Fruit fly (Drosophila melanogaster) whole organism, embryonic: Measurements from ENCODE around the gene CG31792.

Experiments used
- BEAF-32 ChIP-seq: fragments of 200-800 bp; sonication (Bioruptor generic); optimal IDR thresholded peaks from 3 replicates; lab custom pipeline; 2017; ENCODE audit warnings: missing biosample characterization, missing genetic modification characterization, mild to moderate bottlenecking, moderate library complexity, missing genetic modification reagents
- Bgb ChIP-seq: fragments of 200-800 bp; sonication (Bioruptor generic); IDR thresholded peaks from 2 replicates; pipeline ENCODE4 v1.3.6; 2022; ENCODE audit warnings: missing biosample characterization, missing genetic modification characterization; ENCODE audit not compliant: partially characterized antibody
- CG10462 ChIP-seq: fragments of 200-800 bp; sonication (Bioruptor generic); optimal IDR thresholded peaks from 2 replicates; lab custom pipeline; 2016; ENCODE audit warnings: missing biosample characterization, missing genetic modification characterization
- CG10543 ChIP-seq: fragments of 200-800 bp; sonication (Bioruptor generic); optimal IDR thresholded peaks from 3 replicates; lab custom pipeline; 2017; ENCODE audit warnings: missing biosample characterization, mild to moderate bottlenecking, missing genetic modification characterization, moderate library complexity
- CG12071 ChIP-seq: fragments of 200-800 bp; sonication (Bioruptor generic); optimal IDR thresholded peaks from 3 replicates; lab custom pipeline; 2018; ENCODE audit warnings: missing biosample characterization, mild to moderate bottlenecking, missing genetic modification characterization
- CG12236 ChIP-seq: fragments of 200-800 bp; sonication (Bioruptor generic); optimal IDR thresholded peaks from 2 replicates; lab custom pipeline; 2016; ENCODE audit warnings: missing biosample characterization, missing genetic modification characterization
- CG13123 ChIP-seq: fragments of 200-800 bp; sonication (Bioruptor generic); optimal IDR thresholded peaks from 2 replicates; lab custom pipeline; 2016; ENCODE audit warnings: missing biosample characterization, missing genetic modification characterization
- CG15269 ChIP-seq: fragments of 200-800 bp; sonication (Bioruptor generic); optimal IDR thresholded peaks from 2 replicates; lab custom pipeline; 2018; ENCODE audit warnings: missing biosample characterization, mild to moderate bottlenecking, missing genetic modification characterization, moderate library complexity
- CG15696 ChIP-seq: fragments of 200-800 bp; sonication (Bioruptor generic); optimal IDR thresholded peaks from 2 replicates; lab custom pipeline; 2019; ENCODE audit warnings: missing biosample characterization, mild to moderate bottlenecking, missing genetic modification characterization, moderate library complexity
- CG1647 ChIP-seq: fragments of 200-800 bp; sonication (Bioruptor generic); optimal IDR thresholded peaks from 3 replicates; lab custom pipeline; 2016; ENCODE audit warnings: missing biosample characterization, missing genetic modification characterization
- CG18011 ChIP-seq: fragments of 200-800 bp; sonication (Bioruptor generic); optimal IDR thresholded peaks from 2 replicates; lab custom pipeline; 2017; ENCODE audit warnings: missing biosample characterization, missing genetic modification characterization, mild to moderate bottlenecking, moderate library complexity, missing genotype
- CG18619 ChIP-seq: fragments of 200-800 bp; sonication (Bioruptor generic); optimal IDR thresholded peaks from 3 replicates; lab custom pipeline; 2017; ENCODE audit warnings: missing biosample characterization, mild to moderate bottlenecking, missing genetic modification characterization
- CG2129 ChIP-seq: fragments of 200-800 bp; sonication (Bioruptor generic); IDR thresholded peaks from 2 replicates; pipeline ENCODE4 v1.3.6; 2022; ENCODE audit warnings: missing biosample characterization, missing genetic modification characterization; ENCODE audit not compliant: partially characterized antibody
- CG31224 ChIP-seq: fragments of 200-800 bp; sonication (Bioruptor generic); IDR thresholded peaks from 2 replicates; pipeline ENCODE4 v1.3.6; 2022; ENCODE audit warnings: missing biosample characterization, missing genetic modification characterization
- CG31441 ChIP-seq: fragments of 200-800 bp; sonication (Bioruptor generic); IDR thresholded peaks from 2 replicates; pipeline ENCODE4 v1.3.6; 2022; ENCODE audit warnings: missing biosample characterization, missing genetic modification characterization
- CG34224 ChIP-seq: fragments of 200-800 bp; sonication (Bioruptor generic); IDR thresholded peaks from 3 replicates; pipeline ENCODE4 v1.3.6; 2022; ENCODE audit warnings: missing biosample characterization, missing genetic modification characterization; ENCODE audit not compliant: partially characterized antibody
- CG4617 ChIP-seq: fragments of 200-800 bp; sonication (Bioruptor generic); optimal IDR thresholded peaks from 3 replicates; lab custom pipeline; 2016; ENCODE audit warnings: missing biosample characterization, missing genetic modification characterization, borderline replicate concordance
- CG9797 ChIP-seq: fragments of 200-800 bp; sonication (Bioruptor generic); optimal IDR thresholded peaks from 3 replicates; lab custom pipeline; 2018; ENCODE audit warnings: missing biosample characterization, mild to moderate bottlenecking, missing genetic modification characterization
- Gsc ChIP-seq: fragments of 200-800 bp; sonication (Bioruptor generic); IDR thresholded peaks from 2 replicates; pipeline ENCODE4 v1.3.6; 2022; ENCODE audit warnings: missing biosample characterization, missing genetic modification characterization
- HHEX ChIP-seq: fragments of 200-800 bp; sonication (Bioruptor generic); optimal IDR thresholded peaks from 3 replicates; lab custom pipeline; 2017; ENCODE audit warnings: missing biosample characterization, mild to moderate bottlenecking, missing genetic modification characterization, missing genetic modification reagents
- Hey ChIP-seq: fragments of 200-800 bp; sonication (Bioruptor generic); optimal IDR thresholded peaks from 3 replicates; lab custom pipeline; 2018; ENCODE audit warnings: missing biosample characterization, mild to moderate bottlenecking, missing genetic modification characterization
- Nf-YB ChIP-seq: fragments of 200-800 bp; sonication (Bioruptor generic); optimal IDR thresholded peaks from 3 replicates; lab custom pipeline; 2019; ENCODE audit warnings: missing biosample characterization, mild to moderate bottlenecking, missing genetic modification characterization, moderate library complexity
- PHDP ChIP-seq: fragments of 200-800 bp; sonication (Bioruptor generic); optimal IDR thresholded peaks from 3 replicates; lab custom pipeline; 2018; ENCODE audit warnings: missing biosample characterization, mild to moderate bottlenecking, missing genetic modification characterization, moderate library complexity
- Poxn ChIP-seq: fragments of 200-800 bp; sonication (Bioruptor generic); IDR thresholded peaks from 2 replicates; pipeline ENCODE4 v1.3.6; 2022; ENCODE audit warnings: missing biosample characterization, missing genetic modification characterization
- Sox100B ChIP-seq: fragments of 200-800 bp; sonication (Bioruptor generic); optimal IDR thresholded peaks from 3 replicates; lab custom pipeline; 2018; ENCODE audit warnings: missing biosample characterization, mild to moderate bottlenecking, missing genetic modification characterization
- Usf ChIP-seq: fragments of 200-800 bp; sonication (Bioruptor generic); optimal IDR thresholded peaks from 2 replicates; lab custom pipeline; 2017; ENCODE audit warnings: missing genotype, missing biosample characterization, missing genetic modification characterization
- Xbp1 ChIP-seq: fragments of 200-800 bp; sonication (Bioruptor generic); optimal IDR thresholded peaks from 3 replicates; lab custom pipeline; 2016; ENCODE audit warnings: missing biosample characterization, mild to moderate bottlenecking, missing genetic modification characterization
- ase ChIP-seq: fragments of 200-800 bp; sonication (Bioruptor generic); IDR thresholded peaks from 3 replicates; pipeline ENCODE4 v1.3.6; 2022; ENCODE audit warnings: missing biosample characterization, missing genetic modification characterization
- bbx ChIP-seq: fragments of 200-800 bp; sonication (Bioruptor generic); IDR thresholded peaks from 2 replicates; pipeline ENCODE4 v1.3.6; 2022; ENCODE audit warnings: missing biosample characterization, missing genetic modification characterization; ENCODE audit not compliant: partially characterized antibody
- dati ChIP-seq: fragments of 200-800 bp; sonication (Bioruptor generic); IDR thresholded peaks from 2 replicates; pipeline ENCODE4 v1.3.6; 2022; ENCODE audit warnings: missing biosample characterization, missing genetic modification characterization
- dm ChIP-seq: fragments of 200-800 bp; sonication (Bioruptor generic); optimal IDR thresholded peaks from 3 replicates; lab custom pipeline; 2016; ENCODE audit warnings: missing biosample characterization, missing genetic modification characterization
- ewg ChIP-seq: fragments of 200-800 bp; sonication (Bioruptor generic); optimal IDR thresholded peaks from 3 replicates; lab custom pipeline; 2017; ENCODE audit warnings: mild to moderate bottlenecking, missing biosample characterization, missing genetic modification reagents, missing genetic modification characterization
- fd3F ChIP-seq: fragments of 200-800 bp; sonication (Bioruptor generic); optimal IDR thresholded peaks from 2 replicates; lab custom pipeline; 2018; ENCODE audit warnings: missing biosample characterization, mild to moderate bottlenecking, missing genetic modification characterization, moderate library complexity
- gt ChIP-seq: fragments of 200-800 bp; sonication (Bioruptor generic); IDR thresholded peaks from 2 replicates; pipeline ENCODE4 v1.3.6; 2022; ENCODE audit warnings: missing biosample characterization, missing genetic modification characterization
- hkb ChIP-seq, 2 experiments: fragments of 200-800 bp in 1 of 2; fragments of >200 bp in 1 of 2; sonication (Bioruptor generic) in 1 of 2; IDR thresholded peaks in 1 of 2; optimal IDR thresholded peaks in 1 of 2; 2 replicates each; pipeline versions ENCODE4 v1.3.6 to Lab custom; 2017 to 2022; ENCODE audit warnings: missing biosample characterization in 1 of 2, missing genetic modification characterization in 1 of 2
- hth ChIP-seq: fragments of >200 bp; optimal IDR thresholded peaks from 2 replicates; lab custom pipeline; 2017; ENCODE audit warnings: inconsistent platforms
- insv ChIP-seq, 2 experiments: fragments of 200-800 bp; sonication (Bioruptor generic); optimal IDR thresholded peaks; 3 replicates each; lab custom pipeline; 2016 to 2018; ENCODE audit warnings: missing biosample characterization in 2 of 2, missing genetic modification characterization in 2 of 2
- klu ChIP-seq: fragments of 200-800 bp; sonication (Bioruptor generic); IDR thresholded peaks from 2 replicates; pipeline ENCODE4 v1.3.6; 2022; ENCODE audit warnings: missing biosample characterization, missing genetic modification characterization
- odd ChIP-seq: fragments of 200-800 bp; sonication (Bioruptor generic); optimal IDR thresholded peaks from 2 replicates; lab custom pipeline; 2017; ENCODE audit warnings: missing biosample characterization, mild to moderate bottlenecking, missing genetic modification characterization
- org-1 ChIP-seq: fragments of 200-800 bp; sonication (Bioruptor generic); optimal IDR thresholded peaks from 2 replicates; lab custom pipeline; 2017; ENCODE audit warnings: missing biosample characterization, missing genetic modification characterization
- prd ChIP-seq, 3 experiments: fragments of >200 bp in 2 of 3; fragments of 200-800 bp in 1 of 3; sonication (Bioruptor generic) in 1 of 3; optimal IDR thresholded peaks in 2 of 3; IDR thresholded peaks in 1 of 3; 2 replicates in 2 of 3; 3 replicates in 1 of 3; pipeline versions ENCODE4 v1.3.6 to Lab custom; 2017 to 2022; ENCODE audit warnings: missing biosample characterization in 1 of 3, missing genetic modification characterization in 1 of 3
- pzg ChIP-seq: fragments of 200-800 bp; sonication (Bioruptor generic); optimal IDR thresholded peaks from 3 replicates; lab custom pipeline; 2018; ENCODE audit warnings: missing biosample characterization, mild to moderate bottlenecking, missing genetic modification characterization, moderate library complexity
- sc ChIP-seq, 3 experiments: fragments of >200 bp in 2 of 3; fragments of 200-800 bp in 1 of 3; sonication (Bioruptor generic) in 1 of 3; optimal IDR thresholded peaks; 2 replicates in 2 of 3; 3 replicates in 1 of 3; lab custom pipeline; 2017; ENCODE audit warnings: mild to moderate bottlenecking in 1 of 3, missing biosample characterization in 1 of 3, missing genetic modification characterization in 1 of 3, missing genetic modification reagents in 1 of 3
- sim ChIP-seq: fragments of 200-800 bp; sonication (Bioruptor generic); IDR thresholded peaks from 2 replicates; pipeline ENCODE4 v1.3.6; 2022; ENCODE audit warnings: missing biosample characterization, missing genetic modification characterization
- slbo ChIP-seq: fragments of 200-800 bp; sonication (Bioruptor generic); IDR thresholded peaks from 2 replicates; pipeline ENCODE4 v1.3.6; 2022; ENCODE audit warnings: missing biosample characterization, missing genetic modification characterization
- tap ChIP-seq: fragments of 200-800 bp; optimal IDR thresholded peaks from 3 replicates; lab custom pipeline; 2019; ENCODE audit warnings: missing biosample characterization, mild to moderate bottlenecking, missing genetic modification characterization, moderate library complexity
- toy ChIP-seq: fragments of 200-800 bp; sonication (Bioruptor generic); IDR thresholded peaks from 2 replicates; pipeline ENCODE4 v1.3.6; 2022; ENCODE audit warnings: missing biosample characterization, missing genetic modification characterization
- wek ChIP-seq: fragments of 200-800 bp; sonication (Bioruptor generic); optimal IDR thresholded peaks from 3 replicates; lab custom pipeline; 2018; ENCODE audit warnings: missing biosample characterization, mild to moderate bottlenecking, missing genetic modification characterization, moderate library complexity

The CG31792 gene

DNA sequence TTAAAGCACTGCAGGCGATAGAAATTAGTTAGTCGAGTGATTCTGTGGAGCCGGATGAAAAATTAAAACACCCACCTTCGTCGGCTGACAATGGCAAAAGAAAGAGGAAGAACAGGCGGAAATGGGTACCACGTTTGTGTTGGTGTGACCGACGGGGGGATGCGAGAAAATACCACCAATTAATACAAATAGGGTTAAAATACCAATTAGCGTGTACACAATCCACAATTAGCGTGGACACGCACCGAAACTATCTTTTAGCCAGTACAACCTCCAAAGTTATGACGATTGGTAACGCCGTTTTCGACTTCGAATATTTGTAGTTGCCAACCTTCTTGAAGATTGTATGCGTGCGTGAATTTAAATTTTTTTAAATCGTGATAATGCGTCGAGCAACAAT lies 11.9 kb downstream of the CG31792 start, which contains the start of gene RpL30 (continued):
- TF ChIP-seq CG12071 (GFP tag; lab: Kevin White, UChicago): peak; percentile 95
- peak; percentile 85 for TF ChIP-seq CG12236 (GFP tag; lab: Kevin White, UChicago)
- TF ChIP-seq pzg (GFP tag; lab: Kevin White, UChicago): peak; percentile 100
- TF ChIP-seq prd (optimal IDR thresholded peaks at IDR 0.05; lab: Kevin White, UChicago): no peak
- TF ChIP-seq prd (GFP tag; IDR thresholded peaks at IDR 0.05; lab: Robert Waterston, UW): peak; percentile 71
- TF ChIP-seq fd3F (GFP tag; lab: Kevin White, UChicago): peak; percentile 73
- peak; percentile 80 for TF ChIP-seq Usf (GFP tag; lab: Kevin White, UChicago)
- no peak for TF ChIP-seq CG2129
- TF ChIP-seq CG31441 (GFP tag; lab: Robert Waterston, UW): peak; percentile 90
- no peak; the same call in 1 of the 2 replicates for TF ChIP-seq klu
- TF ChIP-seq CG10543 (GFP tag; lab: Kevin White, UChicago): peak; percentile 95
- peak; percentile 100 for TF ChIP-seq CG9797 (GFP tag; lab: Kevin White, UChicago)
- peak; percentile 83 for TF ChIP-seq CG18011 (GFP tag; lab: Kevin White, UChicago)
- peak; percentile 65 for TF ChIP-seq dati (GFP tag; lab: Robert Waterston, UW)
- TF ChIP-seq slbo (GFP tag; lab: Robert Waterston, UW): peak; percentile 80
- peak; percentile 96 for TF ChIP-seq odd
- TF ChIP-seq gt (GFP tag; lab: Robert Waterston, UW): 0 out of 2 replicates have a peak, but pooled peaks have one; percentile 43
- TF ChIP-seq hth: no peak
- TF ChIP-seq CG10462 (GFP tag; lab: Kevin White, UChicago): peak; percentile 77
- peak; percentile 84 for TF ChIP-seq Hey (tag; lab: Kevin White, UChicago)
- peak; percentile 75 for TF ChIP-seq sim (GFP tag; lab: Robert Waterston, UW)
- TF ChIP-seq insv (GFP tag; optimal IDR thresholded peaks at IDR 0.05; lab: Kevin White, UChicago): peak in 1 of 2 experiments; percentile 84
- TF ChIP-seq dm (GFP tag; lab: Kevin White, UChicago): peak; percentile 100
- peak; percentile 84 for TF ChIP-seq CG1647 (GFP tag; lab: Kevin White, UChicago)
- no peak for TF ChIP-seq Gsc
- peak; percentile 94 for TF ChIP-seq org-1 (GFP tag; lab: Kevin White, UChicago)
- peak; percentile 95 for TF ChIP-seq HHEX (GFP tag; lab: Kevin White, UChicago)
- peak; percentile 75 for TF ChIP-seq Sox100B
- TF ChIP-seq CG31224 (GFP tag; lab: Robert Waterston, UW): peak; percentile 77
- TF ChIP-seq tap: peak; percentile 77
- peak; percentile 63; the same call in 1 of the 2 replicates for TF ChIP-seq toy (GFP tag; lab: Robert Waterston, UW)
- TF ChIP-seq PHDP (tag; lab: Kevin White, UChicago): peak; percentile 92
- peak; percentile 82 for TF ChIP-seq CG13123 (GFP tag; lab: Kevin White, UChicago)
- peak; percentile 79 for TF ChIP-seq CG15269 (tag; lab: Kevin White, UChicago)
- peak; percentile 63 for TF ChIP-seq hkb (optimal IDR thresholded peaks at IDR 0.05; lab: Kevin White, UChicago)
- peak; percentile 93 for TF ChIP-seq hkb (GFP tag; IDR thresholded peaks at IDR 0.05; lab: Robert Waterston, UW)
- peak; percentile 87 for TF ChIP-seq Xbp1
- peak; percentile 76 for TF ChIP-seq Bgb (GFP tag; lab: Robert Waterston, UW)
- peak; percentile 84 for TF ChIP-seq ewg (GFP tag; lab: Kevin White, UChicago)
- no peak for TF ChIP-seq sc (optimal IDR thresholded peaks at IDR 0.05; lab: Kevin White, UChicago)
- TF ChIP-seq sc (GFP tag; optimal IDR thresholded peaks at IDR 0.05; lab: Kevin White, UChicago): peak; percentile 66
- peak; percentile 79 for TF ChIP-seq CG4617 (GFP tag; lab: Kevin White, UChicago)
- TF ChIP-seq CG18619: peak; percentile 92
- peak; percentile 80 for TF ChIP-seq Nf-YB (GFP tag; lab: Kevin White, UChicago)
- TF ChIP-seq CG34224 (GFP tag; lab: Robert Waterston, UW): 0 out of 3 replicates have a peak, but pooled peaks have one; percentile 55
- peak; percentile 63 for TF ChIP-seq bbx (GFP tag; lab: Robert Waterston, UW)
- peak; percentile 76 for TF ChIP-seq BEAF-32 (GFP tag; lab: Kevin White, UChicago)
- peak; percentile 90 for TF ChIP-seq wek
- TF ChIP-seq Poxn: no peak
- peak; percentile 84 for TF ChIP-seq ase (GFP tag; lab: Robert Waterston, UW)
- peak; percentile 59 for TF ChIP-seq CG15696 (tag; lab: Kevin White, UChicago)
